Worm (Caenorhabditis elegans): Measurements from ENCODE around the gene ztf-9.

ztf-9 gene

DNA sequence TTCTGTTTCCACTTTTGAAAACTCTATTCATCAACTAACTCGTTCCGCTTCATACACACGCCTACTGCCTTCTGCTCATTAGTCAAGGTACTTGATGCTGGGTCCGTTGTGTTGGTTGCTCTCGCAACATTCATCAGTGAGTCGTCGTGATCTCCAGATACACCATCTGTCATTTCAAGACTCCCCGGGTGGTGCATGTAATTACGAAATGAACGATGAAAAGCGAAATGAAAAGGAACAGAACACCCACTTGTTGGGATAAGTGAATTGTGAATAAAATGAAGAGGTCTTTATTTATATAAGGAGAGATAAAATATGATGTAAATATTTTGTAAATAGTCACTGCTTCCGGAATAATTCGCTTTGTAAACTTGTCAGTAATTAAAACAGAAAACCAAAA is 28.0 kb downstream of the ztf-9 start:
- peak; percentile 85 for TF ChIP-seq cnd-1 (tag; optimal IDR thresholded peaks at IDR 0.05)
- peak; percentile 8 for TF ChIP-seq lin-32 (GFP tag; optimal IDR thresholded peaks at IDR 0.05)
- no peak for TF ChIP-seq lin-13 (tag; optimal IDR thresholded peaks at IDR 0.05)
- peak; percentile 76 for TF ChIP-seq ces-1 (GFP tag; optimal IDR thresholded peaks at IDR 0.05)

DNA sequence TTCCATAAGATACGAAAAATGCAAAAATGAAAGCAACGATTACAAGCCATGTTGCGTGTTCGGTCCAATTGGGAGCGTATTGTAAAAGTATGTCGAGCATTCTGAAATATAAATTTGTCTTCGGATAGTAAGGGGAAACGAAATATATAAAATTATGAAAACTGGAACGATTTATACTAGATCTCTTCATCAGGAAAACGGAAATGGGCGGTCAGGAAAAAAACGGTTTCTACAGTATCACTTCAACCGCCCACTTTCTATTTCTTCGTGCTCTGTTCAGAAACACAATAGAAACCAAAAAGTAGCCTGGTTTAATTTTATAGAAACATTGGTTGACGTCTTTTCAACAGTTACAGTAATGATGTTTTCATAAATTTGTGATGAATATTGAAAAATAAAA is 30.4 kb downstream of the ztf-9 start, which contains the start of gene pitr-4:
Gene pitr-4, minus strand, starts transcription at position 101 of the 400 bp plus-strand sequence.
- TF ChIP-seq sem-2 (GFP tag; optimal IDR thresholded peaks at IDR 0.05), result no peak
- TF ChIP-seq sptf-1 (tag; optimal IDR thresholded peaks at IDR 0.05), result no peak
- TF ChIP-seq bed-3 (GFP tag; optimal IDR thresholded peaks at IDR 0.05), result no peak
- no peak for TF ChIP-seq nhr-76 (tag; optimal IDR thresholded peaks at IDR 0.05)
- no peak for TF ChIP-seq zip-8 (tag; optimal IDR thresholded peaks at IDR 0.05)
- TF ChIP-seq hlh-1 (tag; optimal IDR thresholded peaks at IDR 0.05), result no peak
- no peak for TF ChIP-seq lin-13 (tag; optimal IDR thresholded peaks at IDR 0.05)
- no peak for TF ChIP-seq ceh-43 (GFP tag; optimal IDR thresholded peaks at IDR 0.05)
- TF ChIP-seq ham-2 (GFP tag; optimal IDR thresholded peaks at IDR 0.05), result no peak
- TF ChIP-seq lsy-2 (tag; optimal IDR thresholded peaks at IDR 0.05), result no peak
- no peak for TF ChIP-seq mls-2 (tag; optimal IDR thresholded peaks at IDR 0.05)
- TF ChIP-seq cnd-1 (tag; optimal IDR thresholded peaks at IDR 0.05), result no peak
- no peak for TF ChIP-seq flh-1 (GFP tag; optimal IDR thresholded peaks at IDR 0.05)
- no peak for TF ChIP-seq elt-1 (tag; optimal IDR thresholded peaks at IDR 0.05; ENCODE audit: borderline replicate concordance, insufficient read depth)
- TF ChIP-seq unc-39 (tag; optimal IDR thresholded peaks at IDR 0.05), result no peak
- TF ChIP-seq nhr-12 (tag; optimal IDR thresholded peaks at IDR 0.05), result no peak
- no peak for TF ChIP-seq ceh-83 (GFP tag; optimal IDR thresholded peaks at IDR 0.05)
- no peak for TF ChIP-seq M03D4.4 (tag; optimal IDR thresholded peaks at IDR 0.05)

DNA sequence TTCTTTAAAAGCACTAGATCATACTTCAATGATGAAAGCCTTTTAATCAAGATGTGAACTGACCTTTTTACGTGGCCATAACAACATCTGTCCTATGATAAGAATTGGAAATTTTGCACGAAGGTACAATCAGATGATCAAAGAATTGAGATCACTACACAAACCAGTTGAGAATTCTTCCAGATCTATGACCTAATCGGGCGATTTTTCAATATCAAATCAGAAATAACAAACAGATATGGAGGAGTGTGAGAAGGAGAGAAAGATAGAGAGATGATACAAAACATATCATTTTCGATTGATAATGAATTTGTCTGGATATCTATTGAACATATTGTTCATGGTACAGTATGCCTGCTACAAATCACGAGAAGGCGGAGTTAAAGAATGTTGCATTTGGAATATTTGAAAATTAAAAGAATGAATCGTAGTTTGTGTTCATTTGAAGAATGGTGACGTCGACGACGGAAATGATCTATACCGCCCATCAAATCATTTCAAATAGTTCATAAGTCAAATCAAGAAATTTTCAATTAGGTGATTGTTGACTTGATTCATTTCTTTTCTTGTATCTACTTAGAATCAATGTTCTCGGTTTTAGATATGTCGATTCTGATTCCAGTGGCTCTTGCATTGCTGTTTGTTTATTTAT is 37.7 kb downstream of the ztf-9 start, which contains the start of gene cyp-29A4:
Gene cyp-29A4, plus strand, starts transcription at position 602 of the 652 bp plus-strand sequence.
- TF ChIP-seq nhr-12 (tag; optimal IDR thresholded peaks at IDR 0.05) (no peak), mab-5 (tag; optimal IDR thresholded peaks at IDR 0.05) (no peak), nhr-237 (tag; optimal IDR thresholded peaks at IDR 0.05) (no peak), drap-1 (GFP tag; optimal IDR thresholded peaks at IDR 0.05) (no peak), elt-1 (tag; optimal IDR thresholded peaks at IDR 0.05; ENCODE audit: borderline replicate concordance, insufficient read depth) (no peak), ceh-83 (GFP tag; optimal IDR thresholded peaks at IDR 0.05) (no peak)

DNA sequence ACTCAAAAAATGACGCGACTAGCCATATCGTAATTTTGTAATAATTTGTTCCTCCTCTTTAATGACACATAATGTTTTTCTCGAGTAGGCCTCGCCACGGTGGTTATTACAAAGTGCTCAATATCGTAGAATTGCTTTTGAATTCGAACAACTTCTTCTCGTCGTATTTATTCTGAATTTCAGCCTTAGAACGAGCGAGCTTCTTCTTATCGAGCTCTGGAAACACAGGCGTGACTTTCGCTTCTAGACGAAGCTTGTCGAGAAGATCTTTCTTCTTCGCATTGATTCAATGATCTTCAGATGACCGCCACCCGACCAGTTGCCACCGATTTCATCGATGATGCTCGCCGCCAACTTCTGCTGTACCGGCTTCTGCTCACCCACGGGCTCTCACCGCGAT is 40.7 kb downstream of the ztf-9 start, which contains the start of gene T06E4.21:
Gene T06E4.21, plus strand, starts transcription at position 301 of the 400 bp plus-strand sequence.
- TF ChIP-seq mls-2 (tag; optimal IDR thresholded peaks at IDR 0.05) (no peak), drap-1 (GFP tag; optimal IDR thresholded peaks at IDR 0.05) (no peak), nhr-237 (tag; optimal IDR thresholded peaks at IDR 0.05) (no peak), lin-13 (tag; optimal IDR thresholded peaks at IDR 0.05) (no peak), nhr-12 (tag; optimal IDR thresholded peaks at IDR 0.05) (no peak), M03D4.4 (tag; optimal IDR thresholded peaks at IDR 0.05) (no peak), snpc-4 (tag; optimal IDR thresholded peaks at IDR 0.05) (no peak), lin-32 (GFP tag; optimal IDR thresholded peaks at IDR 0.05) (no peak), nhr-28 (tag; optimal IDR thresholded peaks at IDR 0.05) (no peak), zip-8 (tag; optimal IDR thresholded peaks at IDR 0.05) (no peak), ham-2 (GFP tag; optimal IDR thresholded peaks at IDR 0.05) (no peak), nhr-76 (tag; optimal IDR thresholded peaks at IDR 0.05) (no peak), mep-1 (tag; optimal IDR thresholded peaks at IDR 0.05) (no peak), ces-1 (GFP tag; optimal IDR thresholded peaks at IDR 0.05) (no peak), sptf-1 (tag; optimal IDR thresholded peaks at IDR 0.05) (no peak), blmp-1 (tag; optimal IDR thresholded peaks at IDR 0.05) (no peak), pha-4 (tag; optimal IDR thresholded peaks at IDR 0.05) (no peak), unc-62 (GFP tag; optimal IDR thresholded peaks at IDR 0.05) (no peak), ztf-11 (tag; optimal IDR thresholded peaks at IDR 0.05) (no peak), ceh-83 (GFP tag; optimal IDR thresholded peaks at IDR 0.05) (no peak)

DNA sequence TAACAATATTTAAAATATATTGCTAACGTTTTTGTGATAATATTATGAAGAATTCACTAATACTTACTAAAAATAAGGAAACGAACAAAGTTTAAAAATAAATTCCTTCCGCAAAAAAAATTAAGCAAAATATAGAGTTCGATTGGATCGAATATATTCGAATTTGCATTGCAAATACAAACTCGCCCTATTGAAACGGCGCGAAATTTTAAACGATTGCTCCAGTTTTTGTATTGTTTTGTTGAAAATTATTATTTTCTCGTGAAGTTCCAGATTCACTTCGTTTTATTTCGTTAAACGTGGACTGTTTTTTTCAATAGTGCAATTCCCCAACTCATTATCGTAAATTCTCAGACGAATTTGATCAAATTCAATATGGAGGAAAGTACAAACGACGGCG is 46.5 kb downstream of the ztf-9 start, which contains the start of the genes atl-1 and hcp-2:
Gene atl-1, minus strand, starts transcription at position 89 of the 400 bp plus-strand sequence.
Gene hcp-2, plus strand, starts transcription at position 353 of the 400 bp plus-strand sequence.
- TF ChIP-seq blmp-1 (tag; optimal IDR thresholded peaks at IDR 0.05) (no peak), lsy-2 (tag; optimal IDR thresholded peaks at IDR 0.05) (no peak), unc-120 (tag; optimal IDR thresholded peaks at IDR 0.05; ENCODE audit: poor library complexity, severe bottlenecking) (no peak), pha-4 (tag; optimal IDR thresholded peaks at IDR 0.05) (no peak), zip-8 (tag; optimal IDR thresholded peaks at IDR 0.05) (no peak), drap-1 (GFP tag; optimal IDR thresholded peaks at IDR 0.05) (no peak), sptf-1 (tag; optimal IDR thresholded peaks at IDR 0.05) (no peak), lin-13 (tag; optimal IDR thresholded peaks at IDR 0.05) (no peak), M03D4.4 (tag; optimal IDR thresholded peaks at IDR 0.05) (no peak), cnd-1 (tag; optimal IDR thresholded peaks at IDR 0.05) (no peak), nhr-2 (tag; optimal IDR thresholded peaks at IDR 0.05) (no peak), ham-2 (GFP tag; optimal IDR thresholded peaks at IDR 0.05) (no peak), elt-1 (tag; optimal IDR thresholded peaks at IDR 0.05; ENCODE audit: borderline replicate concordance, insufficient read depth) (no peak), nhr-28 (tag; optimal IDR thresholded peaks at IDR 0.05) (no peak)

Measured in whole organism, mixed stage, embryonic.